Worm (Caenorhabditis elegans) whole organism, late embryonic: Measurements from ENCODE around the gene set-14.
A peak's percentile ranks its signal among the peaks of the same experiment; 100 is the strongest.

ENCODE experiments used
- C38D4.7 ChIP-seq: fragments of 200-800 bp; sonication (Bioruptor generic); optimal IDR thresholded peaks from 2 replicates; lab custom pipeline; 2018; ENCODE audit warnings: mild to moderate bottlenecking, missing genetic modification characterization, moderate library complexity, missing compliant biosample characterization
- K09A11.1 ChIP-seq: sonication (generic microtip); optimal IDR thresholded peaks from 2 replicates; lab custom pipeline; 2017; ENCODE audit warnings: antibody characterized with exemption, mild to moderate bottlenecking, missing genetic modification characterization, missing compliant biosample characterization; ENCODE audit not compliant: insufficient read depth
- ahr-1 ChIP-seq: sonication (generic microtip); optimal IDR thresholded peaks from 2 replicates; lab custom pipeline; 2016; ENCODE audit warnings: missing genetic modification characterization, missing compliant biosample characterization
- ama-1 ChIP-seq: fragments of 150-350 bp; optimal IDR thresholded peaks from 2 replicates; lab custom pipeline; 2014
- ceh-14 ChIP-seq: sonication (generic microtip); optimal IDR thresholded peaks from 2 replicates; lab custom pipeline; 2016; ENCODE audit warnings: missing genotype, missing genetic modification characterization, missing compliant biosample characterization
- ceh-18 ChIP-seq: sonication (generic microtip); optimal IDR thresholded peaks from 2 replicates; lab custom pipeline; 2016; ENCODE audit warnings: missing genetic modification characterization, missing compliant biosample characterization
- ceh-2 ChIP-seq: sonication (generic microtip); optimal IDR thresholded peaks from 2 replicates; lab custom pipeline; 2016; ENCODE audit warnings: missing genotype, missing genetic modification characterization, missing compliant biosample characterization
- ceh-22 ChIP-seq: sonication (generic microtip); optimal IDR thresholded peaks from 2 replicates; lab custom pipeline; 2017; ENCODE audit warnings: missing biosample characterization, missing genetic modification characterization
- ceh-24 ChIP-seq: sonication (generic microtip); optimal IDR thresholded peaks from 2 replicates; lab custom pipeline; 2016; ENCODE audit warnings: mild to moderate bottlenecking, missing genetic modification characterization, missing compliant biosample characterization
- ceh-30 ChIP-seq: fragments of 150-350 bp; optimal IDR thresholded peaks from 2 replicates; lab custom pipeline; 2014; ENCODE audit warnings: missing biosample characterization, missing genetic modification characterization
- ceh-31 ChIP-seq: sonication (generic microtip); optimal IDR thresholded peaks from 2 replicates; lab custom pipeline; 2016; ENCODE audit warnings: missing genetic modification characterization, missing compliant biosample characterization
- ceh-45 ChIP-seq: fragments of 200-800 bp; sonication (Bioruptor generic); IDR thresholded peaks from 2 replicates; pipeline ENCODE4 v1.3.6; 2022; ENCODE audit warnings: missing genetic modification reagents, missing genetic modification characterization, missing compliant biosample characterization
- ceh-6 ChIP-seq: fragments of 200-800 bp; sonication (Bioruptor generic); optimal IDR thresholded peaks from 2 replicates; lab custom pipeline; 2018; ENCODE audit warnings: mild to moderate bottlenecking, missing genetic modification characterization, missing compliant biosample characterization
- elt-2 ChIP-seq: sonication (generic microtip); optimal IDR thresholded peaks from 2 replicates; lab custom pipeline; 2016; ENCODE audit warnings: missing genetic modification reagents, missing genetic modification characterization, missing compliant biosample characterization
- elt-4 ChIP-seq: sonication (generic microtip); optimal IDR thresholded peaks from 2 replicates; lab custom pipeline; 2016; ENCODE audit warnings: missing genetic modification characterization, missing compliant biosample characterization
- ets-4 ChIP-seq: sonication (generic microtip); optimal IDR thresholded peaks from 2 replicates; lab custom pipeline; 2016; ENCODE audit warnings: missing genetic modification characterization, missing compliant biosample characterization
- fkh-10 ChIP-seq: fragments of 150-350 bp; optimal IDR thresholded peaks from 2 replicates; lab custom pipeline; 2014; ENCODE audit warnings: missing biosample characterization, missing genetic modification reagents, missing genetic modification characterization
- hlh-30 ChIP-seq: sonication (generic microtip); optimal IDR thresholded peaks from 2 replicates; lab custom pipeline; 2017; ENCODE audit warnings: antibody characterized with exemption, missing genetic modification characterization, missing compliant biosample characterization; ENCODE audit not compliant: insufficient read depth
- hlh-8 ChIP-seq: sonication (generic microtip); optimal IDR thresholded peaks from 2 replicates; lab custom pipeline; 2016; ENCODE audit warnings: missing genotype, missing genetic modification characterization, missing compliant biosample characterization
- lim-6 ChIP-seq: sonication (generic microtip); optimal IDR thresholded peaks from 2 replicates; lab custom pipeline; 2016; ENCODE audit warnings: missing genetic modification characterization, missing compliant biosample characterization
- madf-2 ChIP-seq: sonication (generic microtip); optimal IDR thresholded peaks from 2 replicates; lab custom pipeline; 2017; ENCODE audit warnings: missing genetic modification characterization, missing compliant biosample characterization
- nfya-1 ChIP-seq: sonication (generic microtip); optimal IDR thresholded peaks from 2 replicates; lab custom pipeline; 2017; ENCODE audit warnings: missing genetic modification characterization, mild to moderate bottlenecking, missing compliant biosample characterization, antibody characterized with exemption, moderate library complexity
- nhr-11 ChIP-seq: fragments of 150-350 bp; optimal IDR thresholded peaks from 2 replicates; lab custom pipeline; 2014; ENCODE audit warnings: missing biosample characterization, missing genetic modification characterization
- pag-3 ChIP-seq: sonication (generic microtip); optimal IDR thresholded peaks from 2 replicates; lab custom pipeline; 2016; ENCODE audit warnings: missing compliant biosample characterization, missing genetic modification characterization, borderline replicate concordance
- pat-9 ChIP-seq: fragments of 200-800 bp; sonication (Bioruptor generic); optimal IDR thresholded peaks from 2 replicates; lab custom pipeline; 2018; ENCODE audit warnings: mild to moderate bottlenecking, missing genetic modification characterization, moderate library complexity, missing compliant biosample characterization
- pha-2 ChIP-seq: sonication (generic microtip); optimal IDR thresholded peaks from 2 replicates; lab custom pipeline; 2017; ENCODE audit warnings: mild to moderate bottlenecking, missing genetic modification characterization, missing compliant biosample characterization
- ref-2 ChIP-seq: sonication (generic microtip); optimal IDR thresholded peaks from 2 replicates; lab custom pipeline; 2016; ENCODE audit warnings: missing genetic modification characterization, missing compliant biosample characterization
- rnt-1 ChIP-seq: sonication (generic microtip); optimal IDR thresholded peaks from 2 replicates; lab custom pipeline; 2016; ENCODE audit warnings: missing genetic modification characterization, missing compliant biosample characterization
- sox-2 ChIP-seq: fragments of 200-800 bp; sonication (Bioruptor generic); IDR thresholded peaks from 2 replicates; pipeline ENCODE4 v1.3.6; 2022; ENCODE audit warnings: missing genetic modification reagents, missing genetic modification characterization, missing compliant biosample characterization
- syd-9 ChIP-seq: sonication (generic microtip); optimal IDR thresholded peaks from 2 replicates; lab custom pipeline; 2016; ENCODE audit warnings: mild to moderate bottlenecking, missing genetic modification characterization, moderate library complexity, missing compliant biosample characterization
- tbx-2 ChIP-seq: sonication (generic microtip); optimal IDR thresholded peaks from 2 replicates; lab custom pipeline; 2016; ENCODE audit warnings: missing genetic modification characterization, missing compliant biosample characterization
- tbx-7 ChIP-seq: sonication (generic microtip); optimal IDR thresholded peaks from 2 replicates; lab custom pipeline; 2016; ENCODE audit warnings: missing genotype, missing genetic modification characterization, missing compliant biosample characterization
- unc-42 ChIP-seq: sonication (generic microtip); optimal IDR thresholded peaks from 2 replicates; lab custom pipeline; 2016; ENCODE audit warnings: missing genotype, missing genetic modification characterization, missing compliant biosample characterization

Gene set-14

ce11 chrII:10808708-10809343 lies 12.7 kb upstream of the set-14 start, which contains the start of gene R06F6.14:
Gene R06F6.14 (plus strand): TSS chrII:10809293.
- TF ChIP-seq sox-2, result no peak
- TF ChIP-seq nfya-1 (tag; lab: Kevin White, UChicago), result no peak
- TF ChIP-seq madf-2 (tag; lab: Kevin White, UChicago), result no peak
- no peak for TF ChIP-seq ama-1 (lab: Kevin White, UChicago)
- no peak for TF ChIP-seq lim-6
- no peak for TF ChIP-seq ahr-1 (tag; lab: Kevin White, UChicago)
- TF ChIP-seq fkh-10, result no peak

DNA sequence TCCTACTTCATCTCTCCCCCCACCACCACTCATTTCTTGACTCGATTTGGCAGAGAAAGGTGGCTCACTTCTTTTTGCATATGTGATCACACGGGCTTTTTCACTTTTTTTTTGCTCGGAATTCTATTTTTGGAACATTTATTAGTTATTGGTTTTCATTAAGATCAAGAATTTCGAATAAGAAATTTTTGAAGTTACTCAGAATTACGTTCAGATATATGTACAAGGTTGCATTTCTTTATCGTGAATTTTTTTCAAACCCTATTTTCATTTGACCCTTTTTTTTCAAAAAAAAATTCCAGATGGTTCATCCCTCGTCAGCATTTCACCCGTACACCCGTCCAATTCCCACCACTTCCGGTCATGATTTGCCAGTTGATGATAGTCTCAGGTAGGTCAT lies 9.3 kb upstream of the set-14 start, which contains the start of gene ceh-62:
Gene ceh-62 (plus strand): TSS at position 301 of the 400 bp plus-strand sequence.
- no peak for TF ChIP-seq ama-1 (lab: Kevin White, UChicago)
- TF ChIP-seq ceh-31 (tag; lab: Kevin White, UChicago), result no peak
- TF ChIP-seq pag-3 (tag; lab: Kevin White, UChicago), result no peak
- TF ChIP-seq ceh-24, result no peak
- no peak for TF ChIP-seq fkh-10
- TF ChIP-seq, all 69 proteins: peak for 0

DNA sequence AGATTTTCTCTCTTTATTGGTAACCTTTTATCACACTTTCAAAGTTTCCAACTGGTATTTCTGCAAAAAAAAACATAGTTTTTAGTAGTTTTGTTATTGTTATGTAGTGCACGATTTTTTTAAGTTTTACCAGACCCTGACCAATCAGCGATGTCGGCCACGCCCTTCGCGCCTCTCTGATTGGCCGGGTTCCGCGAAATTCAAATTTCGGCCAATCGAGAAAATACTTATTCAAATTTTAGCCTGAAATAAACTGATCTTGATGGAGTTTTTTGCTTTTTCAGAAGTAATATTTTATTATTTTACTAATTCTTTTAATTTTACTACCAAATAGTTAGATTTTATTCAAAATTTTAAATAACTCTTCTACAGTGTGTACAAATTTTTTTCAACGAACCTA lies 8.8 kb upstream of the set-14 start:
- no peak for TF ChIP-seq ref-2 (tag; lab: Kevin White, UChicago)
- no peak for TF ChIP-seq tbx-7 (tag; lab: Kevin White, UChicago)
- TF ChIP-seq nfya-1 (tag; lab: Kevin White, UChicago), result peak; percentile 83

ce11 chrII:10804442-10804841 lies 8.3 kb upstream of the set-14 start:
- TF ChIP-seq ceh-14 (tag; lab: Kevin White, UChicago), result peak; percentile 14
- no peak for TF ChIP-seq nfya-1 (tag; lab: Kevin White, UChicago)
- TF ChIP-seq ceh-22, result no peak
- TF ChIP-seq ceh-2 (tag; lab: Kevin White, UChicago), result no peak
- TF ChIP-seq nhr-11 (tag; lab: Kevin White, UChicago), result no peak
- TF ChIP-seq C38D4.7, result no peak
- TF ChIP-seq ets-4 (tag; lab: Kevin White, UChicago), result no peak
- no peak for TF ChIP-seq ceh-45
- peak; percentile 61 for TF ChIP-seq lim-6
- TF ChIP-seq tbx-7 (tag; lab: Kevin White, UChicago), result no peak
- TF ChIP-seq elt-4 (tag; lab: Kevin White, UChicago), result no peak
- TF ChIP-seq pha-2, result no peak
- TF ChIP-seq ama-1 (lab: Kevin White, UChicago), result no peak
- peak; percentile 8 for TF ChIP-seq unc-42 (tag; lab: Kevin White, UChicago)
- no peak for TF ChIP-seq ceh-18 (tag; lab: Kevin White, UChicago)

DNA sequence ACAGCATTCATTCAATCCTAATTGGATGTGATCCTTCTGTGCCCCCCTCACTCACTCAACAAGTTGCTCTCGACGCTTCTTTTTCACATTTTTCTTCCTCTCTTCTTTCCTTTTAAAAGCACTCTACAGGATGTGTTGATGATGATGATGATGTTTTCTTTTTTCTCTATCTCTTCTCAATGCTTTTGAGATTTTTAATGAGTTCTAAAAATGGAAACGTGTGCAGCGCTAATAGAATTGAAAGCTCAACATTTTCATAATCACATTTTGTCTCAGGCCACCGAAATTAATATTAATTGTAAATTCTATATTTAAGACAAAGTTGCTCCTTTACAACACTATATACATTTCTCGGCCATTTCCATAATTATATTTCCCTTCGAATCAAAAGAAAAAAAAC lies 4.1 kb upstream of the set-14 start:
- no peak for TF ChIP-seq hlh-8 (tag; lab: Kevin White, UChicago)
- TF ChIP-seq nfya-1 (tag; lab: Kevin White, UChicago), result no peak
- no peak for TF ChIP-seq ceh-6 (GFP tag; lab: Kevin White, UChicago)
- TF ChIP-seq ceh-14 (tag; lab: Kevin White, UChicago), result peak; percentile 10
- peak; percentile 27 for TF ChIP-seq unc-42 (tag; lab: Kevin White, UChicago)

DNA sequence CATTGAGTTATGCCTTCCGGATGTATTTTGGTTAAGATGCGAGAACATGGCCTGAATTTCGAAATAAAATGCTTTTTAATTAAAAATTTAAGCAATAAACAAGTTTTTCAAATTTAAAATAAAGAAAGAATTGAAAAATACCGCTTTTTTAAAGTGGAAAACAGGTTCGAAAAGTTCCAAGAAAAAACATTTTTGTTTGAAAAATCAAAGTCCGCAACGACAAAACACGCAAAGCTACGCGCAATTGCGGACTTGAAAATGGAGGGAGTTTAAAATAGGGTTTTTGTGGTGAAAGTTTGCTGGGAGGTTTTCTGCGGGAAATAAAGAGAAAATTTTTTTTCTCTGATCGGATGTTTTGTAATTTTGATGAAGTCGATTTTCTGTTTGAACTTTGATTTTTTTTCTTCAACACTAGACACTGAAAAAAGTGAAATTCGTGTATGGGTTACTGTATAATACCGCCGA lies 2.4 kb upstream of the set-14 start, which contains the start of gene npp-19:
Gene npp-19 (minus strand): TSS at position 51 of the 465 bp plus-strand sequence.
- TF ChIP-seq hlh-30 (peak; percentile 16), rnt-1 (tag; lab: Kevin White, UChicago) (peak; percentile 20), elt-2 (tag; lab: Kevin White, UChicago) (peak; percentile 32), nhr-11 (tag; lab: Kevin White, UChicago) (no peak), K09A11.1 (tag; lab: Kevin White, UChicago) (peak; percentile 37), pat-9 (peak; percentile 11), ama-1 (lab: Kevin White, UChicago) (no peak), ceh-30 (tag; lab: Kevin White, UChicago) (peak; percentile 27), syd-9 (no peak), nfya-1 (tag; lab: Kevin White, UChicago) (peak; percentile 35), tbx-2 (peak; percentile 34)
